Fruit fly (Drosophila melanogaster) whole organism, embryonic: ENCODE measurements around the gene UbcE2H.

Source experiments
- Bgb ChIP-seq: fragments of 200-800 bp; sonication (Bioruptor generic); IDR thresholded peaks from 2 replicates; pipeline ENCODE4 v1.3.6; 2022; ENCODE audit warnings: missing biosample characterization, missing genetic modification characterization; ENCODE audit not compliant: partially characterized antibody
- Blimp-1 ChIP-seq: fragments of 200-800 bp; sonication (Bioruptor generic); optimal IDR thresholded peaks from 3 replicates; lab custom pipeline; 2018; ENCODE audit warnings: missing biosample characterization, missing genetic modification characterization, mild to moderate bottlenecking, moderate library complexity, missing genetic modification reagents
- CG10366 ChIP-seq: fragments of 200-800 bp; sonication (Bioruptor generic); IDR thresholded peaks from 2 replicates; pipeline ENCODE4 v1.3.6; 2022; ENCODE audit warnings: missing biosample characterization, missing genetic modification characterization
- CG10565 ChIP-seq: fragments of 200-800 bp; sonication (Bioruptor generic); optimal IDR thresholded peaks from 3 replicates; lab custom pipeline; 2016; ENCODE audit warnings: missing biosample characterization, mild to moderate bottlenecking, missing genetic modification characterization
- CG12155 ChIP-seq: fragments of 200-800 bp; sonication (Bioruptor generic); optimal IDR thresholded peaks from 3 replicates; lab custom pipeline; 2016; ENCODE audit warnings: missing biosample characterization, missing genetic modification characterization
- CG12659 ChIP-seq: fragments of 200-800 bp; sonication (Bioruptor generic); optimal IDR thresholded peaks from 3 replicates; lab custom pipeline; 2017; ENCODE audit warnings: mild to moderate bottlenecking, missing biosample characterization, missing genetic modification reagents, missing genetic modification characterization
- CG13624 ChIP-seq: fragments of 200-800 bp; sonication (Bioruptor generic); optimal IDR thresholded peaks from 2 replicates; lab custom pipeline; 2016; ENCODE audit warnings: missing biosample characterization, missing genetic modification characterization
- CG14667 ChIP-seq: fragments of 200-800 bp; sonication (Bioruptor generic); IDR thresholded peaks from 2 replicates; pipeline ENCODE4 v1.3.6; 2022; ENCODE audit warnings: missing biosample characterization, missing genetic modification characterization
- CG15073 ChIP-seq: fragments of 200-800 bp; sonication (Bioruptor generic); optimal IDR thresholded peaks from 2 replicates; lab custom pipeline; 2016; ENCODE audit warnings: missing biosample characterization, missing genetic modification characterization
- CG16813 ChIP-seq: fragments of 200-800 bp; sonication (Bioruptor generic); IDR thresholded peaks from 3 replicates; pipeline ENCODE4 v1.3.6; 2022; ENCODE audit warnings: missing biosample characterization, missing genetic modification characterization; ENCODE audit not compliant: partially characterized antibody
- CG17328 ChIP-seq: fragments of 200-800 bp; sonication (Bioruptor generic); IDR thresholded peaks from 2 replicates; pipeline ENCODE4 v1.3.6; 2022; ENCODE audit warnings: missing biosample characterization, missing genetic modification characterization
- CG18476 ChIP-seq: fragments of 200-800 bp; sonication (Bioruptor generic); optimal IDR thresholded peaks from 2 replicates; lab custom pipeline; 2016; ENCODE audit warnings: missing biosample characterization, mild to moderate bottlenecking, missing genetic modification characterization
- CG6765 ChIP-seq: fragments of 200-800 bp; sonication (Bioruptor generic); optimal IDR thresholded peaks from 3 replicates; lab custom pipeline; 2017; ENCODE audit warnings: missing biosample characterization, mild to moderate bottlenecking, missing genetic modification characterization
- CG6791 ChIP-seq: fragments of 200-800 bp; sonication (Bioruptor generic); IDR thresholded peaks from 3 replicates; pipeline ENCODE4 v1.3.6; 2022; ENCODE audit warnings: missing biosample characterization, missing genetic modification characterization; ENCODE audit not compliant: partially characterized antibody
- CG6813 ChIP-seq: fragments of 200-800 bp; sonication (Bioruptor generic); optimal IDR thresholded peaks from 2 replicates; lab custom pipeline; 2017; ENCODE audit warnings: missing biosample characterization, missing genetic modification characterization, mild to moderate bottlenecking, moderate library complexity, missing genetic modification reagents
- CG7556 ChIP-seq: fragments of 200-800 bp; sonication (Bioruptor generic); optimal IDR thresholded peaks from 2 replicates; lab custom pipeline; 2017; ENCODE audit warnings: missing biosample characterization, mild to moderate bottlenecking, missing genetic modification characterization
- CG7745 ChIP-seq: fragments of 200-800 bp; sonication (Bioruptor generic); optimal IDR thresholded peaks from 2 replicates; lab custom pipeline; 2018; ENCODE audit warnings: missing biosample characterization, mild to moderate bottlenecking, missing genetic modification characterization, moderate library complexity
- CoRest ChIP-seq: fragments of 200-800 bp; sonication (Bioruptor generic); optimal IDR thresholded peaks from 3 replicates; lab custom pipeline; 2018; ENCODE audit warnings: missing biosample characterization, mild to moderate bottlenecking, missing genetic modification characterization, moderate library complexity
- HLH3B ChIP-seq: fragments of 200-800 bp; sonication (Bioruptor generic); IDR thresholded peaks from 2 replicates; pipeline ENCODE4 v1.3.6; 2022; ENCODE audit warnings: missing biosample characterization, missing genetic modification characterization
- MESR4 ChIP-seq: fragments of 200-800 bp; sonication (Bioruptor generic); optimal IDR thresholded peaks from 2 replicates; lab custom pipeline; 2018; ENCODE audit warnings: missing biosample characterization, mild to moderate bottlenecking, missing genetic modification characterization, moderate library complexity
- Max ChIP-seq: fragments of 200-800 bp; sonication (Bioruptor generic); optimal IDR thresholded peaks from 2 replicates; lab custom pipeline; 2016; ENCODE audit warnings: missing biosample characterization, mild to moderate bottlenecking, missing genetic modification characterization
- Pdp1 ChIP-seq, 2 experiments: fragments of 200-800 bp; sonication (Bioruptor generic); optimal IDR thresholded peaks; 3 replicates each; lab custom pipeline; 2016; ENCODE audit warnings: missing biosample characterization in 2 of 2, missing genetic modification characterization in 2 of 2, mild to moderate bottlenecking in 1 of 2, moderate library complexity in 1 of 2
- Ravus ChIP-seq: fragments of 200-800 bp; sonication (Bioruptor generic); IDR thresholded peaks from 2 replicates; pipeline ENCODE4 v1.3.6; 2022; ENCODE audit warnings: missing biosample characterization, missing genetic modification characterization
- Rx ChIP-seq: fragments of 200-800 bp; sonication (Bioruptor generic); IDR thresholded peaks from 2 replicates; pipeline ENCODE4 v1.3.6; 2022; ENCODE audit warnings: missing biosample characterization, missing genetic modification characterization
- cas ChIP-seq: fragments of 200-800 bp; sonication (Bioruptor generic); IDR thresholded peaks from 2 replicates; pipeline ENCODE4 v1.3.6; 2022; ENCODE audit warnings: missing biosample characterization, missing genetic modification characterization
- chn ChIP-seq: fragments of 200-800 bp; sonication (Bioruptor generic); optimal IDR thresholded peaks from 2 replicates; lab custom pipeline; 2016; ENCODE audit warnings: missing biosample characterization, missing genetic modification characterization
- danr ChIP-seq: fragments of 200-800 bp; sonication (Bioruptor generic); IDR thresholded peaks from 2 replicates; pipeline ENCODE4 v1.3.6; 2022; ENCODE audit warnings: missing biosample characterization, missing genetic modification characterization
- dm ChIP-seq: fragments of 200-800 bp; sonication (Bioruptor generic); optimal IDR thresholded peaks from 3 replicates; lab custom pipeline; 2016; ENCODE audit warnings: missing biosample characterization, missing genetic modification characterization
- en ChIP-seq: fragments of 200-800 bp; sonication (Bioruptor generic); optimal IDR thresholded peaks from 2 replicates; lab custom pipeline; 2016; ENCODE audit warnings: missing biosample characterization, missing genetic modification characterization
- exex ChIP-seq: fragments of 200-800 bp; sonication (Bioruptor generic); optimal IDR thresholded peaks from 4 replicates; lab custom pipeline; 2018; ENCODE audit warnings: missing biosample characterization, mild to moderate bottlenecking, missing genetic modification characterization, moderate library complexity
- fru ChIP-seq: fragments of >200 bp; optimal IDR thresholded peaks from 2 replicates; lab custom pipeline; 2017
- gce ChIP-seq: fragments of 200-800 bp; sonication (Bioruptor generic); IDR thresholded peaks from 3 replicates; pipeline ENCODE4 v1.3.6; 2022; ENCODE audit warnings: missing biosample characterization, missing genetic modification characterization
- grn ChIP-seq: fragments of 200-800 bp; sonication (Bioruptor generic); optimal IDR thresholded peaks from 3 replicates; lab custom pipeline; 2017; ENCODE audit warnings: missing biosample characterization, missing genetic modification characterization
- hkb ChIP-seq, 2 experiments: fragments of 200-800 bp in 1 of 2; fragments of >200 bp in 1 of 2; sonication (Bioruptor generic) in 1 of 2; IDR thresholded peaks in 1 of 2; optimal IDR thresholded peaks in 1 of 2; 2 replicates each; pipeline versions ENCODE4 v1.3.6 to Lab custom; 2017 to 2022; ENCODE audit warnings: missing biosample characterization in 1 of 2, missing genetic modification characterization in 1 of 2
- lab ChIP-seq: fragments of 200-800 bp; sonication (Bioruptor generic); optimal IDR thresholded peaks from 3 replicates; lab custom pipeline; 2017; ENCODE audit warnings: missing biosample characterization, missing genetic modification characterization, mild to moderate bottlenecking, moderate library complexity, missing genetic modification reagents
- lbe ChIP-seq: fragments of 200-800 bp; sonication (Bioruptor generic); optimal IDR thresholded peaks from 2 replicates; lab custom pipeline; 2016; ENCODE audit warnings: missing biosample characterization, mild to moderate bottlenecking, missing genetic modification characterization
- maf-S ChIP-seq: fragments of 200-800 bp; sonication (Bioruptor generic); optimal IDR thresholded peaks from 2 replicates; lab custom pipeline; 2016; ENCODE audit warnings: missing biosample characterization, missing genetic modification characterization
- mam ChIP-seq: fragments of 200-800 bp; sonication (Bioruptor generic); optimal IDR thresholded peaks from 3 replicates; lab custom pipeline; 2016; ENCODE audit warnings: missing biosample characterization, missing genetic modification characterization
- nerfin-1 ChIP-seq: fragments of 200-800 bp; sonication (Bioruptor generic); optimal IDR thresholded peaks from 3 replicates; lab custom pipeline; 2019; ENCODE audit warnings: missing biosample characterization, mild to moderate bottlenecking, missing genetic modification characterization, moderate library complexity
- phol ChIP-seq: fragments of 200-800 bp; sonication (Bioruptor generic); optimal IDR thresholded peaks from 3 replicates; lab custom pipeline; 2018; ENCODE audit warnings: missing biosample characterization, mild to moderate bottlenecking, missing genetic modification characterization, moderate library complexity
- ranshi ChIP-seq: fragments of 200-800 bp; sonication (Bioruptor generic); IDR thresholded peaks from 2 replicates; pipeline ENCODE4 v1.3.6; 2022; ENCODE audit warnings: missing biosample characterization, missing genetic modification characterization
- sd ChIP-seq: fragments of 200-800 bp; sonication (Bioruptor generic); optimal IDR thresholded peaks from 3 replicates; lab custom pipeline; 2018; ENCODE audit warnings: missing biosample characterization, mild to moderate bottlenecking, missing genetic modification characterization, moderate library complexity
- sens ChIP-seq: fragments of 200-800 bp; sonication (Bioruptor generic); peaks from one replicate; lab custom pipeline; 2016; ENCODE audit warnings: missing biosample characterization, missing genetic modification characterization
- sim ChIP-seq: fragments of 200-800 bp; sonication (Bioruptor generic); IDR thresholded peaks from 2 replicates; pipeline ENCODE4 v1.3.6; 2022; ENCODE audit warnings: missing biosample characterization, missing genetic modification characterization
- sug ChIP-seq: fragments of 200-800 bp; optimal IDR thresholded peaks from 2 replicates; lab custom pipeline; 2019; ENCODE audit warnings: missing biosample characterization, mild to moderate bottlenecking, missing genetic modification characterization, moderate library complexity
- tgo ChIP-seq: fragments of 200-800 bp; sonication (Bioruptor generic); IDR thresholded peaks from 3 replicates; pipeline ENCODE4 v1.3.6; 2022; ENCODE audit warnings: missing biosample characterization, missing genetic modification characterization
- unpg ChIP-seq: fragments of 200-800 bp; sonication (Bioruptor generic); optimal IDR thresholded peaks from 3 replicates; lab custom pipeline; 2018; ENCODE audit warnings: missing biosample characterization, mild to moderate bottlenecking, missing genetic modification characterization, moderate library complexity
- usp ChIP-seq: fragments of >200 bp; optimal IDR thresholded peaks from 2 replicates; lab custom pipeline; 2017; ENCODE audit warnings: missing biosample characterization, missing genetic modification characterization
- vnd ChIP-seq: fragments of 200-800 bp; sonication (Bioruptor generic); IDR thresholded peaks from 3 replicates; pipeline ENCODE4 v1.3.6; 2022; ENCODE audit warnings: missing biosample characterization, missing genetic modification characterization; ENCODE audit not compliant: partially characterized antibody
- zfh1 ChIP-seq: fragments of 200-800 bp; sonication (Bioruptor generic); IDR thresholded peaks from 3 replicates; pipeline ENCODE4 v1.3.6; 2022; ENCODE audit warnings: missing biosample characterization, missing genetic modification characterization

The UbcE2H gene

dm6 chrX:8106281-8107050 lies 12.6 kb upstream of the UbcE2H start (continued):
- TF ChIP-seq Bgb (GFP tag; lab: Robert Waterston, UW) (no peak), Ravus (GFP tag; lab: Robert Waterston, UW) (no peak), CoRest (tag; lab: Kevin White, UChicago) (no peak), dm (no peak), CG15073 (no peak), sug (tag; lab: Kevin White, UChicago) (peak; percentile 79), CG18476 (GFP tag; lab: Kevin White, UChicago) (no peak), phol (no peak), usp (GFP tag; lab: Kevin White, UChicago) (no peak), sd (tag; lab: Kevin White, UChicago) (peak; percentile 32), lbe (GFP tag; lab: Kevin White, UChicago) (peak; percentile 15), CG13624 (GFP tag; lab: Kevin White, UChicago) (no peak), HLH3B (GFP tag; lab: Robert Waterston, UW) (no peak), MESR4 (GFP tag; lab: Kevin White, UChicago) (no peak), tgo (GFP tag; lab: Robert Waterston, UW) (no peak), CG10366 (GFP tag; lab: Robert Waterston, UW) (no peak), Blimp-1 (GFP tag; lab: Kevin White, UChicago) (no peak), lab (GFP tag; lab: Kevin White, UChicago) (peak; percentile 34), en (GFP tag; lab: Kevin White, UChicago) (no peak), vnd (GFP tag; lab: Robert Waterston, UW) (peak; percentile 52; the same call in 2 of the 3 replicates), CG16813 (no peak), CG14667 (no peak), mam (GFP tag; lab: Kevin White, UChicago) (no peak), sim (GFP tag; lab: Robert Waterston, UW) (no peak), CG6813 (GFP tag; lab: Kevin White, UChicago) (peak; percentile 37), ranshi (GFP tag; lab: Robert Waterston, UW) (no peak), Max (GFP tag; lab: Kevin White, UChicago) (no peak), sens (GFP tag; lab: Kevin White, UChicago) (peak; percentile 67), gce (GFP tag; lab: Robert Waterston, UW) (no peak), CG10565 (GFP tag; lab: Kevin White, UChicago) (no peak), zfh1 (GFP tag; lab: Robert Waterston, UW) (no peak), exex (tag; lab: Kevin White, UChicago) (peak; percentile 92), nerfin-1 (tag; lab: Kevin White, UChicago) (no peak), maf-S (GFP tag; lab: Kevin White, UChicago) (no peak), hkb (optimal IDR thresholded peaks at IDR 0.05; lab: Kevin White, UChicago) (no peak), hkb (GFP tag; IDR thresholded peaks at IDR 0.05; lab: Robert Waterston, UW) (no peak), fru (lab: Kevin White, UChicago) (no peak), CG6791 (GFP tag; lab: Robert Waterston, UW) (no peak), danr (GFP tag; lab: Robert Waterston, UW) (no peak), CG6765 (GFP tag; lab: Kevin White, UChicago) (no peak), Pdp1 (GFP tag; optimal IDR thresholded peaks at IDR 0.05; lab: Kevin White, UChicago) (peak in 1 of 2 experiments; percentile 50), chn (GFP tag; lab: Kevin White, UChicago) (no peak), CG12659 (GFP tag; lab: Kevin White, UChicago) (no peak), CG12155 (GFP tag; lab: Kevin White, UChicago) (no peak), unpg (no peak), grn (GFP tag; lab: Kevin White, UChicago) (peak; percentile 89), CG7556 (GFP tag; lab: Kevin White, UChicago) (no peak), Rx (no peak), CG17328 (GFP tag; lab: Robert Waterston, UW) (no peak), CG7745 (tag; lab: Kevin White, UChicago) (peak; percentile 95), cas (GFP tag; lab: Robert Waterston, UW) (no peak)
